Worm (Caenorhabditis elegans): ENCODE data around the gene Y54G9A.5.

The Y54G9A.5 gene

DNA sequence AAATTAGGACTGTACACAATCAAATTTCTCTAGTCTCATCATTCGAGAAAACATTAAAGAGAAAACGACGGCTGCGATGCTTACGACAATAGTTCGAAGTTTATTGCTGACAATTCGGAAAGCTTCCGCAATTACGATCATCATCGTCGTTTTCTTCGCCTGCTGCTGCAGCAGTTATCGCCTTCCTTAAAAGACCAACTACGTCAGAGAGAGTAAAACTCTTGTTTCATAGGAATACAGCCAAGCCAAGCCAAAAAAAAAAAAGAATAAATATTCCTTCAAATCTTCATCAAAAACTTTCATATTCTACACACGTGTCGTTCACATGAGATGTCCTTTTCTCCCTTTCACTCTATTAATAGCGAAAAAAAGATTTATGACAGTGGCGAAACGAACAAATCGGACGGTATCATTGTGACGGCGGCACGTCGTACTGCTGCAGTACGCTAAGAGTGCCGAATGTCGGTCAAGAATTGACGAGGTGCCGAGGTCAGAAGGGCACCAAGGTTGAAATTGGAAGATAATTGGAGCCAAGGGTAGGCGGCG, 43.0 kb upstream of the Y54G9A.5 start (continued):
- TF ChIP-seq gei-8 (GFP tag; optimal IDR thresholded peaks at IDR 0.05) (no peak), aly-2 (tag; optimal IDR thresholded peaks at IDR 0.05) (no peak), nhr-102 (tag; optimal IDR thresholded peaks at IDR 0.05) (peak; percentile 3), nhr-42 (GFP tag; IDR thresholded peaks at IDR 0.05) (no peak), F49E8.2 (tag; optimal IDR thresholded peaks at IDR 0.05; ENCODE audit: borderline replicate concordance) (no peak), ama-1 (optimal IDR thresholded peaks at IDR 0.05) (no peak), dmd-9 (GFP tag; IDR thresholded peaks at IDR 0.05) (no peak), nhr-48 (tag; optimal IDR thresholded peaks at IDR 0.05) (peak; percentile 85), pha-4 (GFP tag; IDR thresholded peaks at IDR 0.05) (no peak), pha-4 (tag; optimal IDR thresholded peaks at IDR 0.05) (no peak), zip-11 (GFP tag; IDR thresholded peaks at IDR 0.05) (no peak), mes-2 (tag; optimal IDR thresholded peaks at IDR 0.05; ENCODE audit: poor library complexity, severe bottlenecking) (no peak), fkh-10 (GFP tag; optimal IDR thresholded peaks at IDR 0.05) (no peak), snpc-1.2 (GFP tag; IDR thresholded peaks at IDR 0.05) (no peak), lim-7 (GFP tag; IDR thresholded peaks at IDR 0.05) (no peak), ctbp-1 (GFP tag; IDR thresholded peaks at IDR 0.05) (no peak), daf-16 (GFP tag; optimal IDR thresholded peaks at IDR 0.05) (no peak), daf-16 (tag; optimal IDR thresholded peaks at IDR 0.05) (no peak), unc-130 (GFP tag; optimal IDR thresholded peaks at IDR 0.05) (no peak), nhr-28 (tag; optimal IDR thresholded peaks at IDR 0.05) (peak; percentile 51), ceh-44 (GFP tag; IDR thresholded peaks at IDR 0.05) (no peak), hmg-1.1 (GFP tag; IDR thresholded peaks at IDR 0.05) (no peak), lir-3 (tag; optimal IDR thresholded peaks at IDR 0.05) (no peak), ceh-20 (GFP tag; IDR thresholded peaks at IDR 0.05) (0 out of 2 replicates have a peak, but pooled peaks have one; percentile 29), nhr-111 (GFP tag; optimal IDR thresholded peaks at IDR 0.05) (no peak), ztf-11 (tag; optimal IDR thresholded peaks at IDR 0.05) (no peak), pqm-1 (tag; optimal IDR thresholded peaks at IDR 0.05) (no peak), lin-1 (GFP tag; IDR thresholded peaks at IDR 0.05) (no peak), lsy-2 (tag; optimal IDR thresholded peaks at IDR 0.05) (peak in 1 of 2 experiments; percentile 28), hlh-30 (tag; optimal IDR thresholded peaks at IDR 0.05; ENCODE audit: insufficient read depth) (peak; percentile 57), nhr-41 (GFP tag; IDR thresholded peaks at IDR 0.05) (no peak), hlh-11 (tag; optimal IDR thresholded peaks at IDR 0.05) (peak; percentile 41), dve-1 (tag; optimal IDR thresholded peaks at IDR 0.05; ENCODE audit: insufficient read depth) (no peak), spr-1 (tag; optimal IDR thresholded peaks at IDR 0.05) (no peak), nhr-77 (tag; optimal IDR thresholded peaks at IDR 0.05) (peak; percentile 5), D1046.2 (GFP tag; IDR thresholded peaks at IDR 0.05) (no peak), nhr-6 (tag; optimal IDR thresholded peaks at IDR 0.05) (no peak), ces-1 (GFP tag; optimal IDR thresholded peaks at IDR 0.05) (no peak), lin-38 (GFP tag; IDR thresholded peaks at IDR 0.05) (no peak), unc-39 (tag; optimal IDR thresholded peaks at IDR 0.05) (no peak), F37D6.2 (tag; optimal IDR thresholded peaks at IDR 0.05) (no peak), madf-9 (GFP tag; conservative IDR thresholded peaks at IDR 0.05) (no peak), madf-5 (GFP tag; IDR thresholded peaks at IDR 0.05) (no peak), Y48G9A.11 (GFP tag; IDR thresholded peaks at IDR 0.05) (no peak), nhr-25 (tag; optimal IDR thresholded peaks at IDR 0.05; ENCODE audit: borderline replicate concordance, insufficient read depth) (no peak), zfp-2 (tag; optimal IDR thresholded peaks at IDR 0.05) (no peak), lin-13 (GFP tag; optimal IDR thresholded peaks at IDR 0.05) (no peak), nhr-76 (tag; optimal IDR thresholded peaks at IDR 0.05) (no peak), zag-1 (tag; optimal IDR thresholded peaks at IDR 0.05) (no peak), egl-27 (tag; optimal IDR thresholded peaks at IDR 0.05) (no peak), T26A8.4 (GFP tag; IDR thresholded peaks at IDR 0.05) (no peak), vab-7 (GFP tag; IDR thresholded peaks at IDR 0.05) (no peak)
